Fruit fly (Drosophila melanogaster) whole organism, embryonic: ENCODE results near the gene CG12723.

Source experiments
- ATbp ChIP-seq: fragments of 200-800 bp; sonication (Bioruptor generic); optimal IDR thresholded peaks from 2 replicates; lab custom pipeline; 2017; ENCODE audit warnings: missing biosample characterization, mild to moderate bottlenecking, missing genetic modification characterization, missing genetic modification reagents
- Aef1 ChIP-seq: fragments of 200-800 bp; sonication (Bioruptor generic); IDR thresholded peaks from 3 replicates; pipeline ENCODE4 v1.3.6; 2022; ENCODE audit warnings: missing biosample characterization, missing genetic modification characterization
- B-H1 ChIP-seq: fragments of 200-800 bp; sonication (Bioruptor generic); IDR thresholded peaks from 3 replicates; pipeline ENCODE4 v1.3.6; 2022; ENCODE audit warnings: missing biosample characterization, missing genetic modification characterization
- Bteb2 ChIP-seq: fragments of 200-800 bp; sonication (Bioruptor generic); optimal IDR thresholded peaks from 2 replicates; lab custom pipeline; 2016; ENCODE audit warnings: missing biosample characterization, missing genetic modification characterization
- CG10321 ChIP-seq: fragments of 200-800 bp; sonication (Bioruptor generic); IDR thresholded peaks from 2 replicates; pipeline ENCODE4 v1.3.6; 2022; ENCODE audit warnings: missing biosample characterization, missing genetic modification characterization
- CG15269 ChIP-seq: fragments of 200-800 bp; sonication (Bioruptor generic); optimal IDR thresholded peaks from 2 replicates; lab custom pipeline; 2018; ENCODE audit warnings: missing biosample characterization, mild to moderate bottlenecking, missing genetic modification characterization, moderate library complexity
- CG15479 ChIP-seq: fragments of 200-800 bp; sonication (Bioruptor generic); optimal IDR thresholded peaks from 3 replicates; lab custom pipeline; 2019; ENCODE audit warnings: missing biosample characterization, mild to moderate bottlenecking, missing genetic modification characterization, moderate library complexity
- CG16813 ChIP-seq: fragments of 200-800 bp; sonication (Bioruptor generic); IDR thresholded peaks from 3 replicates; pipeline ENCODE4 v1.3.6; 2022; ENCODE audit warnings: missing biosample characterization, missing genetic modification characterization; ENCODE audit not compliant: partially characterized antibody
- CG16863 ChIP-seq: fragments of 200-800 bp; sonication (Bioruptor generic); optimal IDR thresholded peaks from 3 replicates; lab custom pipeline; 2016; ENCODE audit warnings: missing biosample characterization, missing genetic modification characterization
- CG17568 ChIP-seq: fragments of 200-800 bp; sonication (Bioruptor generic); optimal IDR thresholded peaks from 2 replicates; lab custom pipeline; 2018; ENCODE audit warnings: missing biosample characterization, mild to moderate bottlenecking, missing genetic modification characterization, moderate library complexity
- CG17802 ChIP-seq: fragments of 200-800 bp; sonication (Bioruptor generic); optimal IDR thresholded peaks from 2 replicates; lab custom pipeline; 2018; ENCODE audit warnings: missing biosample characterization, mild to moderate bottlenecking, missing genetic modification characterization, moderate library complexity
- CG18619 ChIP-seq: fragments of 200-800 bp; sonication (Bioruptor generic); optimal IDR thresholded peaks from 3 replicates; lab custom pipeline; 2017; ENCODE audit warnings: missing biosample characterization, mild to moderate bottlenecking, missing genetic modification characterization
- CG34376 ChIP-seq: fragments of 200-800 bp; sonication (Bioruptor generic); optimal IDR thresholded peaks from 2 replicates; lab custom pipeline; 2018; ENCODE audit warnings: missing biosample characterization, mild to moderate bottlenecking, missing genetic modification characterization
- CG3726 ChIP-seq: fragments of 200-800 bp; sonication (Bioruptor generic); IDR thresholded peaks from 3 replicates; pipeline ENCODE4, ENCODE4 v1.3.6; 2022; ENCODE audit warnings: missing biosample characterization, missing genetic modification characterization
- CG4360 ChIP-seq: fragments of 200-800 bp; sonication (Bioruptor generic); IDR thresholded peaks from 2 replicates; pipeline ENCODE4 v1.3.6; 2022; ENCODE audit warnings: missing biosample characterization, missing genetic modification characterization
- CG4404 ChIP-seq: fragments of 200-800 bp; sonication (Bioruptor generic); IDR thresholded peaks from 2 replicates; pipeline ENCODE4 v1.3.6; 2022; ENCODE audit warnings: missing biosample characterization, missing genetic modification characterization
- CG7745 ChIP-seq: fragments of 200-800 bp; sonication (Bioruptor generic); optimal IDR thresholded peaks from 2 replicates; lab custom pipeline; 2018; ENCODE audit warnings: missing biosample characterization, mild to moderate bottlenecking, missing genetic modification characterization, moderate library complexity
- CG8765 ChIP-seq: fragments of 200-800 bp; sonication (Bioruptor generic); IDR thresholded peaks from 2 replicates; pipeline ENCODE4 v1.3.6; 2022; ENCODE audit warnings: missing biosample characterization, missing genetic modification characterization
- CG8924 ChIP-seq: fragments of 200-800 bp; optimal IDR thresholded peaks from 3 replicates; lab custom pipeline; 2019; ENCODE audit warnings: missing biosample characterization, mild to moderate bottlenecking, missing genetic modification characterization, moderate library complexity
- CG9437 ChIP-seq: fragments of 200-800 bp; sonication (Bioruptor generic); optimal IDR thresholded peaks from 2 replicates; lab custom pipeline; 2018; ENCODE audit warnings: missing biosample characterization, mild to moderate bottlenecking, missing genetic modification characterization
- Dip3 ChIP-seq: fragments of 200-800 bp; sonication (Bioruptor generic); optimal IDR thresholded peaks from 3 replicates; lab custom pipeline; 2016; ENCODE audit warnings: missing biosample characterization, missing genetic modification characterization
- Ets65A ChIP-seq: fragments of 200-800 bp; sonication (Bioruptor generic); peaks from one replicate; lab custom pipeline; 2016; ENCODE audit warnings: missing biosample characterization, missing genetic modification characterization
- H2.0 ChIP-seq: fragments of 200-800 bp; sonication (Bioruptor generic); IDR thresholded peaks from 2 replicates; pipeline ENCODE4 v1.3.6; 2022; ENCODE audit warnings: missing biosample characterization, missing genetic modification characterization
- HmgZ ChIP-seq: fragments of 200-800 bp; sonication (Bioruptor generic); optimal IDR thresholded peaks from 2 replicates; lab custom pipeline; 2018; ENCODE audit warnings: missing biosample characterization, mild to moderate bottlenecking, missing genetic modification characterization
- Med ChIP-seq: fragments of 200-800 bp; sonication (Bioruptor generic); peaks from one replicate; lab custom pipeline; 2016; ENCODE audit warnings: missing biosample characterization, missing genetic modification characterization, mild to moderate bottlenecking, inconsistent platforms, moderate library complexity
- Mes4 ChIP-seq: fragments of 200-800 bp; sonication (Bioruptor generic); optimal IDR thresholded peaks from 2 replicates; lab custom pipeline; 2016; ENCODE audit warnings: missing biosample characterization, missing genetic modification characterization
- PHDP ChIP-seq: fragments of 200-800 bp; sonication (Bioruptor generic); optimal IDR thresholded peaks from 3 replicates; lab custom pipeline; 2018; ENCODE audit warnings: missing biosample characterization, mild to moderate bottlenecking, missing genetic modification characterization, moderate library complexity
- Poxn ChIP-seq: fragments of 200-800 bp; sonication (Bioruptor generic); IDR thresholded peaks from 2 replicates; pipeline ENCODE4 v1.3.6; 2022; ENCODE audit warnings: missing biosample characterization, missing genetic modification characterization
- Ptx1 ChIP-seq: fragments of 200-800 bp; sonication (Bioruptor generic); IDR thresholded peaks from 2 replicates; pipeline ENCODE4 v1.3.6; 2022; ENCODE audit warnings: missing biosample characterization, missing genetic modification characterization
- Stat92E ChIP-seq, 3 experiments: fragments of >200 bp in 2 of 3; fragments of 200-800 bp in 1 of 3; sonication (Bioruptor generic) in 1 of 3; optimal IDR thresholded peaks; 2 replicates each; lab custom pipeline; 2017 to 2019; ENCODE audit warnings: missing biosample characterization in 3 of 3, missing genetic modification characterization in 3 of 3, mild to moderate bottlenecking in 1 of 3, moderate library complexity in 1 of 3
- TFAM ChIP-seq: fragments of 200-800 bp; sonication (Bioruptor generic); optimal IDR thresholded peaks from 2 replicates; lab custom pipeline; 2017; ENCODE audit warnings: missing biosample characterization, missing genetic modification characterization, inconsistent platforms
- al ChIP-seq: fragments of 200-800 bp; sonication (Bioruptor generic); IDR thresholded peaks from 2 replicates; pipeline ENCODE4 v1.3.6; 2022; ENCODE audit warnings: missing biosample characterization, missing genetic modification characterization
- ase ChIP-seq: fragments of 200-800 bp; sonication (Bioruptor generic); IDR thresholded peaks from 3 replicates; pipeline ENCODE4 v1.3.6; 2022; ENCODE audit warnings: missing biosample characterization, missing genetic modification characterization
- ash1 ChIP-seq: fragments of 200-800 bp; sonication (Bioruptor generic); optimal IDR thresholded peaks from 2 replicates; lab custom pipeline; 2018; ENCODE audit warnings: missing biosample characterization, mild to moderate bottlenecking, missing genetic modification characterization
- da ChIP-seq: fragments of 200-800 bp; sonication (Bioruptor generic); optimal IDR thresholded peaks from 2 replicates; lab custom pipeline; 2016; ENCODE audit warnings: missing biosample characterization, missing genetic modification characterization
- dati ChIP-seq: fragments of 200-800 bp; sonication (Bioruptor generic); IDR thresholded peaks from 2 replicates; pipeline ENCODE4 v1.3.6; 2022; ENCODE audit warnings: missing biosample characterization, missing genetic modification characterization
- dm ChIP-seq: fragments of 200-800 bp; sonication (Bioruptor generic); optimal IDR thresholded peaks from 3 replicates; lab custom pipeline; 2016; ENCODE audit warnings: missing biosample characterization, missing genetic modification characterization
- esg ChIP-seq: fragments of 200-800 bp; sonication (Bioruptor generic); conservative IDR thresholded peaks from 2 replicates; pipeline ENCODE4 v1.3.6; 2022; ENCODE audit warnings: missing biosample characterization, missing genetic modification characterization
- fd3F ChIP-seq: fragments of 200-800 bp; sonication (Bioruptor generic); optimal IDR thresholded peaks from 2 replicates; lab custom pipeline; 2018; ENCODE audit warnings: missing biosample characterization, mild to moderate bottlenecking, missing genetic modification characterization, moderate library complexity
- gce ChIP-seq: fragments of 200-800 bp; sonication (Bioruptor generic); IDR thresholded peaks from 3 replicates; pipeline ENCODE4 v1.3.6; 2022; ENCODE audit warnings: missing biosample characterization, missing genetic modification characterization
- gfzf ChIP-seq: fragments of 200-800 bp; sonication (Bioruptor generic); optimal IDR thresholded peaks from 2 replicates; lab custom pipeline; 2016; ENCODE audit warnings: missing biosample characterization, mild to moderate bottlenecking, missing genetic modification characterization, moderate library complexity
- grn ChIP-seq: fragments of 200-800 bp; sonication (Bioruptor generic); optimal IDR thresholded peaks from 3 replicates; lab custom pipeline; 2017; ENCODE audit warnings: missing biosample characterization, missing genetic modification characterization
- knrl ChIP-seq: fragments of 200-800 bp; sonication (Bioruptor generic); IDR thresholded peaks from 3 replicates; pipeline ENCODE4 v1.3.6; 2022; ENCODE audit warnings: missing biosample characterization, missing genetic modification characterization; ENCODE audit not compliant: partially characterized antibody
- lilli ChIP-seq: fragments of 200-800 bp; sonication (Bioruptor generic); optimal IDR thresholded peaks from 3 replicates; lab custom pipeline; 2016; ENCODE audit warnings: missing biosample characterization, missing genetic modification characterization
- oc ChIP-seq: fragments of 200-800 bp; sonication (Bioruptor generic); optimal IDR thresholded peaks from 2 replicates; lab custom pipeline; 2018; ENCODE audit warnings: missing biosample characterization, mild to moderate bottlenecking, missing genetic modification characterization, moderate library complexity
- psq ChIP-seq: fragments of 200-800 bp; sonication (Bioruptor generic); optimal IDR thresholded peaks from 2 replicates; lab custom pipeline; 2017; ENCODE audit warnings: missing biosample characterization, missing genetic modification characterization
- repo ChIP-seq: fragments of 200-800 bp; sonication (Bioruptor generic); optimal IDR thresholded peaks from 2 replicates; lab custom pipeline; 2016; ENCODE audit warnings: missing biosample characterization, missing genetic modification characterization
- salm ChIP-seq: fragments of 200-800 bp; sonication (Bioruptor generic); optimal IDR thresholded peaks from 2 replicates; lab custom pipeline; 2018; ENCODE audit warnings: missing biosample characterization, mild to moderate bottlenecking, missing genetic modification characterization
- tio ChIP-seq: fragments of 200-800 bp; sonication (Bioruptor generic); optimal IDR thresholded peaks from 2 replicates; lab custom pipeline; 2017; ENCODE audit warnings: missing biosample characterization, missing genetic modification characterization, inconsistent platforms
- twi ChIP-seq: fragments of 200-800 bp; optimal IDR thresholded peaks from 2 replicates; lab custom pipeline; 2019; ENCODE audit warnings: missing biosample characterization, mild to moderate bottlenecking, missing genetic modification characterization, moderate library complexity
- wdn ChIP-seq: fragments of 200-800 bp; sonication (Bioruptor generic); IDR thresholded peaks from 2 replicates; pipeline ENCODE4 v1.3.6; 2022; ENCODE audit warnings: missing biosample characterization, missing genetic modification characterization
- wor ChIP-seq: fragments of 200-800 bp; sonication (Bioruptor generic); IDR thresholded peaks from 2 replicates; pipeline ENCODE4 v1.3.6; 2022; ENCODE audit warnings: missing biosample characterization, missing genetic modification characterization

The CG12723 gene

dm6 chrX:13143100-13143499 is 48.6 kb downstream of the CG12723 start (continued):
- TF ChIP-seq repo (GFP tag; lab: Kevin White, UChicago) (no peak), wdn (no peak), dm (GFP tag; lab: Kevin White, UChicago) (no peak), grn (GFP tag; lab: Kevin White, UChicago) (no peak), CG9437 (no peak), Ets65A (GFP tag; lab: Kevin White, UChicago) (no peak), PHDP (tag; lab: Kevin White, UChicago) (peak; percentile 39), lilli (GFP tag; lab: Kevin White, UChicago) (no peak), da (no peak), ase (GFP tag; lab: Robert Waterston, UW) (0 out of 3 replicates have a peak, but pooled peaks have one; percentile 31), CG8924 (peak; percentile 3), ash1 (GFP tag; lab: Kevin White, UChicago) (no peak), CG7745 (tag; lab: Kevin White, UChicago) (no peak), psq (GFP tag; lab: Kevin White, UChicago) (no peak), CG34376 (GFP tag; lab: Kevin White, UChicago) (no peak), oc (tag; lab: Kevin White, UChicago) (peak; percentile 37), gfzf (GFP tag; lab: Kevin White, UChicago) (no peak), CG4404 (peak; percentile 39), Stat92E (GFP tag; optimal IDR thresholded peaks at IDR 0.05; lab: Kevin White, UChicago) (no peak), wor (GFP tag; lab: Robert Waterston, UW) (no peak), CG15479 (GFP tag; lab: Kevin White, UChicago) (peak; percentile 2), Ptx1 (peak; percentile 66), Dip3 (GFP tag; lab: Kevin White, UChicago) (no peak), B-H1 (0 out of 3 replicates have a peak, but pooled peaks have one; percentile 12), CG4360 (GFP tag; lab: Robert Waterston, UW) (no peak), knrl (GFP tag; lab: Robert Waterston, UW) (no peak), Mes4 (GFP tag; lab: Kevin White, UChicago) (no peak), gce (GFP tag; lab: Robert Waterston, UW) (no peak), salm (tag; lab: Kevin White, UChicago) (peak; percentile 5), twi (no peak), ATbp (GFP tag; lab: Kevin White, UChicago) (no peak), tio (GFP tag; lab: Kevin White, UChicago) (no peak), CG18619 (GFP tag; lab: Kevin White, UChicago) (no peak), Aef1 (GFP tag; lab: Robert Waterston, UW) (peak; percentile 31; the same call in 1 of the 3 replicates), CG17802 (no peak), HmgZ (tag; lab: Kevin White, UChicago) (no peak), TFAM (GFP tag; lab: Kevin White, UChicago) (no peak), Bteb2 (GFP tag; lab: Kevin White, UChicago) (no peak), CG8765 (no peak), CG17568 (no peak), Poxn (GFP tag; lab: Robert Waterston, UW) (no peak), CG16863 (GFP tag; lab: Kevin White, UChicago) (no peak), dati (GFP tag; lab: Robert Waterston, UW) (no peak), fd3F (GFP tag; lab: Kevin White, UChicago) (no peak), CG15269 (peak; percentile 54), CG10321 (GFP tag; lab: Robert Waterston, UW) (no peak), esg (GFP tag; lab: Robert Waterston, UW) (peak; percentile 43; the same call in 1 of the 2 replicates), CG16813 (GFP tag; lab: Robert Waterston, UW) (no peak), H2.0 (GFP tag; lab: Robert Waterston, UW) (peak; percentile 33; the same call in 1 of the 2 replicates), al (GFP tag; lab: Robert Waterston, UW) (no peak), CG3726 (GFP tag; lab: Robert Waterston, UW) (no peak), Med (GFP tag; lab: Kevin White, UChicago) (peak; percentile 71)
